Worm (Caenorhabditis elegans) whole organism, L1 larva: ENCODE results near the gene eri-9.

Experiments
- C04F5.9 ChIP-seq: sonication (generic microtip); optimal IDR thresholded peaks from 2 replicates; lab custom pipeline; 2016; ENCODE audit warnings: missing genetic modification characterization, missing compliant biosample characterization
- C16A3.4 ChIP-seq: fragments of 150-350 bp; optimal IDR thresholded peaks from 2 replicates; lab custom pipeline; 2014; ENCODE audit warnings: missing biosample characterization, missing genetic modification characterization
- F16B12.6 ChIP-seq: fragments of 150-350 bp; optimal IDR thresholded peaks from 2 replicates; lab custom pipeline; 2014; ENCODE audit warnings: missing biosample characterization, missing genetic modification characterization
- Y116A8C.19 ChIP-seq: sonication (generic microtip); optimal IDR thresholded peaks from 2 replicates; lab custom pipeline; 2016; ENCODE audit warnings: missing compliant biosample characterization, missing genetic modification characterization, borderline replicate concordance
- aha-1 ChIP-seq: fragments of 150-350 bp; optimal IDR thresholded peaks from 2 replicates; lab custom pipeline; 2014; ENCODE audit warnings: missing biosample characterization, missing genetic modification characterization
- alr-1 ChIP-seq: fragments of 200-800 bp; sonication (Bioruptor generic); optimal IDR thresholded peaks from 2 replicates; lab custom pipeline; 2018; ENCODE audit warnings: borderline replicate concordance, mild to moderate bottlenecking, missing genetic modification characterization, missing compliant biosample characterization
- aly-2 ChIP-seq: fragments of 150-350 bp; optimal IDR thresholded peaks from 2 replicates; lab custom pipeline; 2014; ENCODE audit warnings: missing biosample characterization, missing genetic modification characterization
- ama-1 ChIP-seq: fragments of 150-350 bp; optimal IDR thresholded peaks from 2 replicates; lab custom pipeline; 2014
- ceh-82 ChIP-seq, 3 experiments: fragments of 150-350 bp in 1 of 3; sonication (generic microtip) in 2 of 3; optimal IDR thresholded peaks; 2 replicates each; lab custom pipeline; 2014 to 2017; ENCODE audit warnings: missing biosample characterization in 3 of 3, missing genetic modification characterization in 3 of 3
- dsc-1 ChIP-seq: sonication (generic microtip); optimal IDR thresholded peaks from 2 replicates; lab custom pipeline; 2016; ENCODE audit warnings: mild to moderate bottlenecking, missing genetic modification characterization, missing compliant biosample characterization
- efl-1 ChIP-seq, 4 experiments: fragments of 150-350 bp; optimal IDR thresholded peaks in 3 of 4; peaks in 1 of 4; 1 replicate in 1 of 4; 2 replicates in 3 of 4; lab custom pipeline; 2014; ENCODE audit warnings: missing biosample characterization in 2 of 4, missing genetic modification characterization in 2 of 4, missing genetic modification reagents in 2 of 4
- grh-1 ChIP-seq: fragments of 200-800 bp; sonication (Bioruptor generic); IDR thresholded peaks from 2 replicates; pipeline ENCODE4 v1.3.6; 2022; ENCODE audit warnings: missing genetic modification reagents, missing genetic modification characterization, missing compliant biosample characterization
- hlh-4 ChIP-seq: sonication (generic microtip); optimal IDR thresholded peaks from 2 replicates; lab custom pipeline; 2016; ENCODE audit warnings: mild to moderate bottlenecking, missing genetic modification characterization, missing compliant biosample characterization
- isw-1 ChIP-seq: fragments of 200-800 bp; sonication (Bioruptor generic); IDR thresholded peaks from 2 replicates; pipeline ENCODE4 v1.3.6; 2022; ENCODE audit warnings: missing genetic modification characterization, missing compliant biosample characterization
- jun-1 ChIP-seq: fragments of 150-350 bp; optimal IDR thresholded peaks from 2 replicates; lab custom pipeline; 2014; ENCODE audit warnings: missing biosample characterization, missing genetic modification reagents, missing genetic modification characterization
- lin-14 ChIP-seq: fragments of 200-800 bp; sonication (Bioruptor generic); optimal IDR thresholded peaks from 2 replicates; lab custom pipeline; 2018; ENCODE audit warnings: mild to moderate bottlenecking, missing genetic modification characterization, moderate library complexity, missing compliant biosample characterization
- lir-3 ChIP-seq: sonication (generic microtip); optimal IDR thresholded peaks from 2 replicates; lab custom pipeline; 2016; ENCODE audit warnings: mild to moderate bottlenecking, missing genetic modification characterization, moderate library complexity, missing compliant biosample characterization; ENCODE audit not compliant: poor library complexity
- mab-9 ChIP-seq: fragments of 200-800 bp; sonication (Bioruptor generic); IDR thresholded peaks from 2 replicates; pipeline ENCODE4 v1.3.6; 2022; ENCODE audit warnings: missing genetic modification reagents, missing genetic modification characterization, missing compliant biosample characterization
- mdl-1 ChIP-seq, 2 experiments: fragments of 150-350 bp; optimal IDR thresholded peaks; 2 replicates each; lab custom pipeline; 2014 to 2017; ENCODE audit warnings: missing biosample characterization in 2 of 2, missing genetic modification characterization in 2 of 2, inconsistent platforms in 1 of 2
- mep-1 ChIP-seq: fragments of 150-350 bp; optimal IDR thresholded peaks from 2 replicates; lab custom pipeline; 2014; ENCODE audit warnings: missing biosample characterization, missing genetic modification characterization
- nhr-11 ChIP-seq: fragments of 150-350 bp; optimal IDR thresholded peaks from 2 replicates; lab custom pipeline; 2014; ENCODE audit warnings: missing biosample characterization, missing genetic modification characterization
- nhr-12 ChIP-seq: sonication (generic microtip); optimal IDR thresholded peaks from 2 replicates; lab custom pipeline; 2017; ENCODE audit warnings: missing biosample characterization, missing genetic modification characterization
- nhr-71 ChIP-seq: sonication (generic microtip); optimal IDR thresholded peaks from 2 replicates; lab custom pipeline; 2016; ENCODE audit warnings: mild to moderate bottlenecking, missing genetic modification characterization, moderate library complexity, missing compliant biosample characterization
- nhr-84 ChIP-seq: sonication (generic microtip); optimal IDR thresholded peaks from 2 replicates; lab custom pipeline; 2017; ENCODE audit warnings: missing biosample characterization, missing genetic modification characterization
- nhr-85 ChIP-seq: sonication (generic microtip); peaks from one replicate; lab custom pipeline; 2016; ENCODE audit warnings: missing genetic modification characterization, inconsistent platforms, missing compliant biosample characterization
- rnt-1 ChIP-seq: sonication (generic microtip); optimal IDR thresholded peaks from 2 replicates; lab custom pipeline; 2016; ENCODE audit warnings: mild to moderate bottlenecking, missing genetic modification characterization, moderate library complexity, missing compliant biosample characterization
- skn-1 ChIP-seq: fragments of 150-350 bp; optimal IDR thresholded peaks from 2 replicates; lab custom pipeline; 2014; ENCODE audit warnings: missing biosample characterization, missing genetic modification characterization
- unc-30 ChIP-seq: sonication (generic microtip); optimal IDR thresholded peaks from 2 replicates; lab custom pipeline; 2017; ENCODE audit warnings: missing biosample characterization, missing genetic modification characterization
- unc-86 ChIP-seq: sonication (generic microtip); optimal IDR thresholded peaks from 2 replicates; lab custom pipeline; 2016; ENCODE audit warnings: missing genetic modification characterization, missing compliant biosample characterization
- unc-98 ChIP-seq: fragments of 200-800 bp; sonication (Bioruptor generic); IDR thresholded peaks from 2 replicates; pipeline ENCODE4 v1.3.6; 2022; ENCODE audit warnings: missing genetic modification characterization, missing compliant biosample characterization
- xbp-1 ChIP-seq: sonication (generic microtip); optimal IDR thresholded peaks from 2 replicates; lab custom pipeline; 2016; ENCODE audit warnings: missing genetic modification characterization, missing compliant biosample characterization
- zag-1 ChIP-seq: fragments of 150-350 bp; optimal IDR thresholded peaks from 2 replicates; lab custom pipeline; 2014; ENCODE audit warnings: missing biosample characterization, missing genetic modification characterization
- ztf-11 ChIP-seq, 2 experiments: sonication (generic microtip); optimal IDR thresholded peaks; 2 replicates each; lab custom pipeline; 2016 to 2017; ENCODE audit warnings: missing genetic modification characterization in 2 of 2, missing biosample characterization in 1 of 2, missing compliant biosample characterization in 1 of 2
- ztf-4 ChIP-seq: fragments of 150-350 bp; optimal IDR thresholded peaks from 2 replicates; lab custom pipeline; 2014; ENCODE audit warnings: missing biosample characterization, missing genetic modification characterization

eri-9 gene

DNA sequence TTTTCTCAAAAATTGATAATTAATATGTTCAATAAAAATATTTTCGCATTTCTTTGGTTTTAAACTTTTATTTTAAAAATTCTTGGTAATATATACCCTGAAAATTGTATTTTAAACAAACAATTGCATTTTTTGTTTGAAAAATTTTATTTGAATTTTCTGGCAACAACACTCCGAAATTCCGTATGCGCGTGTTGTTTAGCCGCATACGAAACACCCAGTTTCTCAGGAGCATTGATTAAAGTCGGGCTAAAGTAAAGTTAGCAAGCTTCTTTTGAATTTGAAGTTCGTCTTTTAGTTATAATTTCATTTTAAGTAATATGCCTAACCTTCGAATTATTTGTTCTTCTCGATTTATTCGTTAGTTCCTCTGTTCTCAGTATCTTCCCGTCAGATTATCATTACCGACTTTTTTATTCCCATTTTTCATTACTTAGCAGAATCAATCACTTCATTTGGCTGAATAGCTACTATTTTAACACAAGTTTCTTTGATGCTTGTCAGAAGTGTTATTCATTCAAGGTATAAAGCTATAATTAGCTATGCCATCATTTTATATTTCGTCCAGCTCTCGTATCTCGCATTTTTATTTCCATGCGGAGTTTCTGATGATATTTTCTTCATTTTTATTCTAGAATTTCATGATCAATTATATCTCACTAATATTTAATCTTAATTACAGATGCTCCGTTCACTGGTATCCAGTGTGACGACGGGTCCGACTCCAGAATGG lies 2.8 kb downstream of the eri-9 start, which contains the start of gene mrps-18C (continued):
- TF ChIP-seq rnt-1 (tag; lab: Kevin White, UChicago): peak; percentile 35
- TF ChIP-seq ztf-11 (tag; optimal IDR thresholded peaks at IDR 0.05; lab: Kevin White, UChicago): no peak
- TF ChIP-seq F16B12.6 (tag; lab: Kevin White, UChicago): no peak
- TF ChIP-seq unc-30 (tag; lab: Kevin White, UChicago): no peak
- TF ChIP-seq nhr-11 (tag; lab: Kevin White, UChicago): no peak
- TF ChIP-seq hlh-4: no peak
- TF ChIP-seq jun-1 (tag; lab: Kevin White, UChicago): no peak
- TF ChIP-seq mdl-1 (tag; optimal IDR thresholded peaks at IDR 0.05; lab: Kevin White, UChicago): no peak
- TF ChIP-seq, all 84 proteins: peak for 13

DNA sequence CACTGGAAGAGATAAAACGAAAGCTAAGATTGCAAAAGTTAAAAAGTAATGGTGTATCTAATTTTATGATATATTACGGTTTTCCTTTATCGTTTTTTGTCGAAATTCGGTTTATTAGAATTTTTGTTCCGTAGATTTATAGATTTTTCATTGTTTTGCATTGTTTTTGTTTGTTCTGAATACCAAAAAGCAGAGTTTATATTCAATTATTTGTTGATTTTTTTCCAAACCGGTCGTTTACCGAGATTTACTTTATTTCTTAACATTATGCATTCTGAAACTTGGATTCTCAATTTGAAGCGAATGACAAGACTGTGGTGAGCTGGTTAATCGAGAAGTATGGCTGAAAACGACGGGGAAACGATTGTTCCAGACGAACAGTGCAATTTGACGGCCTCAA lies 4.8 kb downstream of the eri-9 start, which contains the start of gene fsn-1:
Gene fsn-1 (plus strand): TSS at position 301 of the 400 bp plus-strand sequence.
- no peak for TF ChIP-seq C04F5.9

DNA sequence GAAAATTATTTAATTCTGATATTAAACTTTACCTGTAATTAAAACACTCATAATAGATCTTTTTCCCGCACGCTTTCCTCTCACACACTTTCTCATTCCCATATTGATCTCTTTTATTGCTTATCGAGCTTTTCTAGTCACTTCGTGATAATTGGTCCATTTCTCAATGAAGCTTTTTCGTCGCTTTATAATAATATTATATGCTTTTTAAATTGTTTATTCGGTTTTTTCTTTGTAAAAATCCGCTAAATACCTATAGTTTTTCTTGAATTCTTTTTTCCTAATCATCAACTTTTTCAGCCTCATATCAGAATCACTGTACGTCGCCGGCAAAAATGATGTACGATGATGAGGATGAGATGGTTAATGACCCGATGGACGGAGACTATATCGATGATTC lies 7.0 kb downstream of the eri-9 start, which contains the start of gene rpb-2:
Gene rpb-2 (plus strand): TSS at position 301 of the 400 bp plus-strand sequence.
- TF ChIP-seq ztf-4 (tag; lab: Kevin White, UChicago) (no peak), efl-1 (optimal IDR thresholded peaks at IDR 0.05; lab: Kevin White, UChicago) (no peak), efl-1 (GFP tag; optimal IDR thresholded peaks at IDR 0.05 in 1 of 2; lab: Kevin White, UChicago) (peak in 1 of 2 experiments; percentile 35), nhr-85 (no peak), aly-2 (tag; lab: Kevin White, UChicago) (no peak), C16A3.4 (tag; lab: Kevin White, UChicago) (no peak)

DNA sequence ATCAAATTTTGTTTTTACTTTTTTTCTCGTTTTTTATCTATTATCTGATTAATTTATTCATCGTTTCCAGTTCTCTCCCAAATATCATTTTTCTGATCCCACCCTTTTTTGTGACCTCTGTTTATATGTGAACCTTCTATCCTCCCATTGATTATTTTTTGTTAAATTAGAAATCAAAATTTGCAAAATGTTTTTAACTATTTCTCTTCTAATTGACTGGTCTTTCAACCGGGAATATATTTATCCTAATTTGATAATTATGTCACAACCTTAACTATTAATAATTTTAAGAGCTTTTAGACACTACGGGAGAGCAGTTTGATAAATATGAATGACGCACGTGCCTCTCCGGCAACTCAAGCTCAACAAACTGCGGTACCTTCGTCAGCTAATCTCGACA lies 12.0 kb downstream of the eri-9 start, which contains the start of gene ntl-9:
Gene ntl-9 (plus strand): TSS at position 301 of the 400 bp plus-strand sequence.
- TF ChIP-seq C16A3.4 (tag; lab: Kevin White, UChicago): no peak
- TF ChIP-seq nhr-12 (tag; lab: Kevin White, UChicago): no peak
- no peak for TF ChIP-seq ama-1
- no peak for TF ChIP-seq zag-1
- TF ChIP-seq, all 84 proteins: peak for 0

DNA sequence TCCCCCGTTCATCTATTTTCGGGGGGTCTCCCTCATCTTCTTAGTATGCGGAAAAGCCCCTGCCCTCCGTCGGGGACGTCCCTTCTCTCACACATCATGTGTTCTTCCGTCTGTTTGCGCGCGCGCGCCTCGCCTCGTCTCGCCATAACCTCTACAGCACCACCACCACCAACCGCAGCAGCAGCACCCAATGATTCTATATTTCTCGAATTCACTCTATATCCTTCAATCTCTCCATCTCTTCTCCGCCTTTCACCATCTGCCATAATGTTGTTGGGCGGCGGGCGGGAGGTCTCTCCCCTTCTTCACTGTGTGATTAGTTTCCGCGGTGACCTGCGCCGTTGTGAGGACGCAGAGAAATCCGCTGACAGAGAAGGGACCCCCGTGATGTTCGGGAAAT lies 15.1 kb downstream of the eri-9 start:
- TF ChIP-seq lir-3: no peak
- 0 out of 2 replicates have a peak, but pooled peaks have one; percentile 10 for TF ChIP-seq isw-1 (GFP tag; lab: Robert Waterston, UW)
- TF ChIP-seq mab-9 (GFP tag; lab: Robert Waterston, UW): no peak
- no peak for TF ChIP-seq alr-1 (tag; lab: Kevin White, UChicago)
- no peak for TF ChIP-seq aha-1
- TF ChIP-seq nhr-84: no peak
- TF ChIP-seq skn-1: no peak
- TF ChIP-seq aly-2 (tag; lab: Kevin White, UChicago): no peak
- TF ChIP-seq lin-14 (GFP tag; lab: Kevin White, UChicago): peak; percentile 4
- TF ChIP-seq ztf-4 (tag; lab: Kevin White, UChicago): no peak
- TF ChIP-seq grh-1 (GFP tag; lab: Robert Waterston, UW): no peak
- peak; percentile 2 for TF ChIP-seq mep-1 (tag; lab: Kevin White, UChicago)
- TF ChIP-seq Y116A8C.19 (tag; lab: Kevin White, UChicago): no peak
- peak; percentile 7 for TF ChIP-seq unc-86 (tag; lab: Kevin White, UChicago)
- no peak for TF ChIP-seq xbp-1 (tag; lab: Kevin White, UChicago)
- no peak for TF ChIP-seq dsc-1 (tag; lab: Kevin White, UChicago)
- no peak for TF ChIP-seq unc-98 (GFP tag; lab: Robert Waterston, UW)
- peak; percentile 0 for TF ChIP-seq nhr-71 (tag; lab: Kevin White, UChicago)
- peak in 1 of 3 experiments; percentile 0 for TF ChIP-seq ceh-82 (tag; optimal IDR thresholded peaks at IDR 0.05; lab: Kevin White, UChicago)
